Worm (Caenorhabditis elegans): ENCODE data around the gene fib-1.

The fib-1 gene

DNA sequence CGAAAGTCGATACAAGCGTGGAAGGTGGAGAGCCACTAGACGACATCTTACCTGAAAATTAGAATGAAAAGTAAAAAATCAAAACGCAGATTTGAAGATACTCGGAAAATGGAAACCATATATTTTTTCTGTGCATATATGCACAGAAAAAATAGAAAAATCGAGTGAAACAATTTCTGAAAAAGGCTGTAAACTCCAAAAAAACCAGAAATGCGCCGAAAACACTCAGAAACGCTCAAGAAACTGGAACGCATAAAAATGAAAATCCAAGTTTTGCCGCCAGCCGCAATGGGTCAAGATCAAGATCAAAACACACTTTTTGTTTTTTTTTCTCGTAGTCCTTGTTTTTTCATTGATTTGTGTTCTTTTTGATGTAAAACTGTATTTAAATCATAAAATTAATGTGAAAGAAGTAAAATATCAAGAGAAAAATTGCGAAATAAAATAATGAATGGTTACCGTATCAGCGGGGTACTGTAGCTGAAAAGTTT is 9.4 kb downstream of the fib-1 start, which contains the start of gene T01C3.3:
TSS of gene T01C3.3 (minus strand) at position 51 of the 491 bp plus-strand sequence.
- TF ChIP-seq C17E4.6 (GFP tag; IDR thresholded peaks at IDR 0.05) (0 out of 2 replicates have a peak, but pooled peaks have one; percentile 34), madf-6 (GFP tag; IDR thresholded peaks at IDR 0.05) (peak; percentile 96), attf-3 (GFP tag; conservative IDR thresholded peaks at IDR 0.05) (peak; percentile 60), F57A8.1 (GFP tag; optimal IDR thresholded peaks at IDR 0.05) (no peak), pbrm-1 (GFP tag; IDR thresholded peaks at IDR 0.05) (0 out of 2 replicates have a peak, but pooled peaks have one; percentile 35), snpc-1.3 (tag; optimal IDR thresholded peaks at IDR 0.05; ENCODE audit: insufficient read depth) (peak; percentile 13), mcd-1 (GFP tag; IDR thresholded peaks at IDR 0.05) (peak; percentile 50), ekl-4 (GFP tag; IDR thresholded peaks at IDR 0.05) (0 out of 2 replicates have a peak, but pooled peaks have one; percentile 33), ceh-91 (GFP tag; IDR thresholded peaks at IDR 0.05) (peak; percentile 92), ztf-22 (GFP tag; optimal IDR thresholded peaks at IDR 0.05) (no peak), tlf-1 (GFP tag; optimal IDR thresholded peaks at IDR 0.05) (peak; percentile 54), nfya-1 (tag; optimal IDR thresholded peaks at IDR 0.05; ENCODE audit: borderline replicate concordance, insufficient read depth) (no peak), snpc-4 (GFP tag; optimal IDR thresholded peaks at IDR 0.05) (peak; percentile 22), snpc-4 (tag; optimal IDR thresholded peaks at IDR 0.05) (peak in 1 of 4 experiments; percentile 10), snpc-3.4 (tag; optimal IDR thresholded peaks at IDR 0.05) (peak; percentile 72), dpl-1 (GFP tag; optimal IDR thresholded peaks at IDR 0.05) (peak; percentile 93), lin-54 (GFP tag; optimal IDR thresholded peaks at IDR 0.05) (peak; percentile 52), lin-35 (GFP tag; optimal IDR thresholded peaks at IDR 0.05) (peak in 1 of 3 experiments; percentile 59), lag-1 (GFP tag; IDR thresholded peaks at IDR 0.05) (no peak), dpff-1 (tag; optimal IDR thresholded peaks at IDR 0.05) (no peak), ceh-100 (GFP tag; IDR thresholded peaks at IDR 0.05) (0 out of 2 replicates have a peak, but pooled peaks have one; percentile 32), hmg-1.2 (GFP tag; IDR thresholded peaks at IDR 0.05) (peak; percentile 52), rcor-1 (GFP tag; IDR thresholded peaks at IDR 0.05) (peak; percentile 56), unc-130 (GFP tag; optimal IDR thresholded peaks at IDR 0.05) (peak; percentile 17), xnd-1 (tag; optimal IDR thresholded peaks at IDR 0.05) (peak; percentile 91), lsl-1 (GFP tag; optimal IDR thresholded peaks at IDR 0.05) (peak; percentile 91), hsf-1 (GFP tag; IDR thresholded peaks at IDR 0.05) (peak; percentile 86), B0035.1 (tag; optimal IDR thresholded peaks at IDR 0.05) (no peak), madf-8 (GFP tag; conservative IDR thresholded peaks at IDR 0.05) (peak; percentile 92), dox-1 (GFP tag; IDR thresholded peaks at IDR 0.05) (peak; percentile 57), Y95B8A.8 (GFP tag; IDR thresholded peaks at IDR 0.05) (peak; percentile 51; the same call in 1 of the 2 replicates), F49E8.2 (tag; optimal IDR thresholded peaks at IDR 0.05; ENCODE audit: insufficient read depth) (peak; percentile 42), F33H1.4 (GFP tag; IDR thresholded peaks at IDR 0.05) (peak; percentile 78), T07F8.4 (tag; optimal IDR thresholded peaks at IDR 0.05) (no peak), tbp1 (GFP tag; optimal IDR thresholded peaks at IDR 0.05) (peak; percentile 32), B0019.2 (GFP tag; conservative IDR thresholded peaks at IDR 0.05) (peak; percentile 65; the same call in 1 of the 2 replicates), D2030.7 (GFP tag; IDR thresholded peaks at IDR 0.05) (peak; percentile 89), efl-1 (GFP tag; optimal IDR thresholded peaks at IDR 0.05) (peak; percentile 98), madf-3 (GFP tag; IDR thresholded peaks at IDR 0.05) (peak; percentile 78; the same call in 1 of the 2 replicates), ztf-26 (tag; optimal IDR thresholded peaks at IDR 0.05) (no peak), ztf-25 (GFP tag; IDR thresholded peaks at IDR 0.05) (0 out of 2 replicates have a peak, but pooled peaks have one; percentile 24)

All from whole organism, young adult.